Fruit fly (Drosophila melanogaster) whole organism, embryonic: ENCODE results near the gene CG12521.

ENCODE experiments used
- ATbp ChIP-seq: fragments of 200-800 bp; sonication (Bioruptor generic); optimal IDR thresholded peaks from 2 replicates; lab custom pipeline; 2017; ENCODE audit warnings: missing biosample characterization, mild to moderate bottlenecking, missing genetic modification characterization, missing genetic modification reagents
- BEAF-32 ChIP-seq: fragments of 200-800 bp; sonication (Bioruptor generic); optimal IDR thresholded peaks from 3 replicates; lab custom pipeline; 2017; ENCODE audit warnings: missing biosample characterization, missing genetic modification characterization, mild to moderate bottlenecking, moderate library complexity, missing genetic modification reagents
- CG11085 ChIP-seq: fragments of 200-800 bp; sonication (Bioruptor generic); IDR thresholded peaks from 2 replicates; pipeline ENCODE4 v1.3.6; 2022; ENCODE audit warnings: missing biosample characterization, missing genetic modification characterization
- CG12236 ChIP-seq: fragments of 200-800 bp; sonication (Bioruptor generic); optimal IDR thresholded peaks from 2 replicates; lab custom pipeline; 2016; ENCODE audit warnings: missing biosample characterization, missing genetic modification characterization
- CG12744 ChIP-seq: fragments of 200-800 bp; sonication (Bioruptor generic); optimal IDR thresholded peaks from 2 replicates; lab custom pipeline; 2016; ENCODE audit warnings: missing biosample characterization, missing genetic modification characterization
- CG13624 ChIP-seq: fragments of 200-800 bp; sonication (Bioruptor generic); optimal IDR thresholded peaks from 2 replicates; lab custom pipeline; 2016; ENCODE audit warnings: missing biosample characterization, missing genetic modification characterization
- CG14050 ChIP-seq: fragments of 200-800 bp; sonication (Bioruptor generic); IDR thresholded peaks from 3 replicates; pipeline ENCODE4 v1.3.6; 2022; ENCODE audit warnings: missing biosample characterization, missing genetic modification characterization
- CG14965 ChIP-seq: fragments of 200-800 bp; sonication (Bioruptor generic); optimal IDR thresholded peaks from 2 replicates; lab custom pipeline; 2016; ENCODE audit warnings: missing biosample characterization, missing genetic modification characterization, borderline replicate concordance
- CG15479 ChIP-seq: fragments of 200-800 bp; sonication (Bioruptor generic); optimal IDR thresholded peaks from 3 replicates; lab custom pipeline; 2019; ENCODE audit warnings: missing biosample characterization, mild to moderate bottlenecking, missing genetic modification characterization, moderate library complexity
- CG1603 ChIP-seq: fragments of 200-800 bp; sonication (Bioruptor generic); optimal IDR thresholded peaks from 2 replicates; lab custom pipeline; 2019; ENCODE audit warnings: missing biosample characterization, mild to moderate bottlenecking, missing genetic modification characterization, moderate library complexity
- CG17361 ChIP-seq: fragments of 200-800 bp; sonication (Bioruptor generic); IDR thresholded peaks from 3 replicates; pipeline ENCODE4 v1.3.6; 2022; ENCODE audit warnings: missing biosample characterization, missing genetic modification characterization
- CG18262 ChIP-seq: fragments of 200-800 bp; optimal IDR thresholded peaks from 3 replicates; lab custom pipeline; 2019; ENCODE audit warnings: missing biosample characterization, mild to moderate bottlenecking, missing genetic modification characterization, moderate library complexity
- CG2889 ChIP-seq: fragments of 200-800 bp; sonication (Bioruptor generic); IDR thresholded peaks from 3 replicates; pipeline ENCODE4 v1.3.6; 2022; ENCODE audit warnings: missing biosample characterization, missing genetic modification characterization
- CG34422 ChIP-seq: fragments of 200-800 bp; sonication (Bioruptor generic); IDR thresholded peaks from 3 replicates; pipeline ENCODE4 v1.3.6; 2022; ENCODE audit warnings: missing biosample characterization, missing genetic modification characterization
- CG3838 ChIP-seq: fragments of 200-800 bp; sonication (Bioruptor generic); optimal IDR thresholded peaks from 3 replicates; lab custom pipeline; 2016; ENCODE audit warnings: missing biosample characterization, missing genetic modification characterization
- CG5953 ChIP-seq: fragments of 200-800 bp; sonication (Bioruptor generic); IDR thresholded peaks from 2 replicates; pipeline ENCODE4 v1.3.6; 2022; ENCODE audit warnings: missing biosample characterization, missing genetic modification characterization
- CTCF ChIP-seq: fragments of 200-800 bp; sonication (Bioruptor generic); optimal IDR thresholded peaks from 2 replicates; lab custom pipeline; 2017; ENCODE audit warnings: missing biosample characterization, mild to moderate bottlenecking, missing genetic modification characterization, moderate library complexity
- Dfd ChIP-seq, 2 experiments: fragments of >200 bp; optimal IDR thresholded peaks; 2 replicates each; lab custom pipeline; 2017; ENCODE audit warnings: missing biosample characterization in 2 of 2, missing genetic modification characterization in 2 of 2
- Doc3 ChIP-seq: fragments of 200-800 bp; sonication (Bioruptor generic); IDR thresholded peaks from 3 replicates; pipeline ENCODE4 v1.3.6; 2022; ENCODE audit warnings: missing biosample characterization, missing genetic modification characterization; ENCODE audit not compliant: partially characterized antibody
- GATAe ChIP-seq: fragments of 200-800 bp; sonication (Bioruptor generic); conservative IDR thresholded peaks from 2 replicates; pipeline ENCODE4 v1.3.6; 2022; ENCODE audit warnings: missing biosample characterization, missing genetic modification characterization
- HmgD ChIP-seq: fragments of 200-800 bp; sonication (Bioruptor generic); optimal IDR thresholded peaks from 3 replicates; lab custom pipeline; 2016; ENCODE audit warnings: missing biosample characterization, missing genetic modification characterization
- Hsf ChIP-seq: fragments of 200-800 bp; sonication (Bioruptor generic); optimal IDR thresholded peaks from 3 replicates; lab custom pipeline; 2016; ENCODE audit warnings: missing biosample characterization, missing genetic modification characterization
- Kr ChIP-seq: fragments of 200-800 bp; sonication (Bioruptor generic); optimal IDR thresholded peaks from 2 replicates; lab custom pipeline; 2017; ENCODE audit warnings: missing biosample characterization, mild to moderate bottlenecking, missing genetic modification characterization
- Opbp ChIP-seq: fragments of 200-800 bp; sonication (Bioruptor generic); IDR thresholded peaks from 3 replicates; pipeline ENCODE4 v1.3.6; 2022; ENCODE audit warnings: missing biosample characterization, missing genetic modification characterization; ENCODE audit not compliant: partially characterized antibody
- Sin3A ChIP-seq: fragments of >200 bp; optimal IDR thresholded peaks from 2 replicates; lab custom pipeline; 2018
- Sox100B ChIP-seq: fragments of 200-800 bp; sonication (Bioruptor generic); optimal IDR thresholded peaks from 3 replicates; lab custom pipeline; 2018; ENCODE audit warnings: missing biosample characterization, mild to moderate bottlenecking, missing genetic modification characterization
- Taf1 ChIP-seq: fragments of 200-800 bp; sonication (Bioruptor generic); IDR thresholded peaks from 2 replicates; pipeline ENCODE4 v1.3.6; 2022; ENCODE audit warnings: missing biosample characterization, missing genetic modification characterization
- bab2 ChIP-seq: fragments of 200-800 bp; sonication (Bioruptor generic); optimal IDR thresholded peaks from 2 replicates; lab custom pipeline; 2016; ENCODE audit warnings: missing biosample characterization, missing genetic modification characterization
- cato ChIP-seq: fragments of 200-800 bp; sonication (Bioruptor generic); optimal IDR thresholded peaks from 2 replicates; lab custom pipeline; 2016; ENCODE audit warnings: missing biosample characterization, missing genetic modification characterization, borderline replicate concordance
- caup ChIP-seq: fragments of 200-800 bp; sonication (Bioruptor generic); optimal IDR thresholded peaks from 3 replicates; lab custom pipeline; 2017; ENCODE audit warnings: missing biosample characterization, mild to moderate bottlenecking, missing genetic modification characterization, moderate library complexity; ENCODE audit not compliant: severe bottlenecking
- ci ChIP-seq: fragments of 200-800 bp; sonication (Bioruptor generic); IDR thresholded peaks from 3 replicates; pipeline ENCODE4 v1.3.6; 2022; ENCODE audit warnings: missing biosample characterization, missing genetic modification characterization
- crol ChIP-seq: fragments of 200-800 bp; sonication (Bioruptor generic); IDR thresholded peaks from 2 replicates; pipeline ENCODE4 v1.3.6; 2022; ENCODE audit warnings: missing biosample characterization, missing genetic modification characterization
- dysf ChIP-seq: fragments of 200-800 bp; sonication (Bioruptor generic); IDR thresholded peaks from 3 replicates; pipeline ENCODE4 v1.3.6; 2022; ENCODE audit warnings: missing biosample characterization, missing genetic modification characterization
- exex ChIP-seq: fragments of 200-800 bp; sonication (Bioruptor generic); optimal IDR thresholded peaks from 4 replicates; lab custom pipeline; 2018; ENCODE audit warnings: missing biosample characterization, mild to moderate bottlenecking, missing genetic modification characterization, moderate library complexity
- fru ChIP-seq: fragments of >200 bp; optimal IDR thresholded peaks from 2 replicates; lab custom pipeline; 2017
- hbn ChIP-seq: fragments of 200-800 bp; sonication (Bioruptor generic); IDR thresholded peaks from 2 replicates; pipeline ENCODE4 v1.3.6; 2022; ENCODE audit warnings: missing biosample characterization, missing genetic modification characterization; ENCODE audit not compliant: partially characterized antibody
- jing ChIP-seq: fragments of 200-800 bp; sonication (Bioruptor generic); optimal IDR thresholded peaks from 2 replicates; lab custom pipeline; 2018; ENCODE audit warnings: missing biosample characterization, mild to moderate bottlenecking, missing genetic modification characterization
- knrl ChIP-seq: fragments of 200-800 bp; sonication (Bioruptor generic); IDR thresholded peaks from 3 replicates; pipeline ENCODE4 v1.3.6; 2022; ENCODE audit warnings: missing biosample characterization, missing genetic modification characterization; ENCODE audit not compliant: partially characterized antibody
- lov ChIP-seq, 2 experiments: fragments of 200-800 bp in 1 of 2; fragments of >200 bp in 1 of 2; sonication (Bioruptor generic) in 1 of 2; IDR thresholded peaks in 1 of 2; optimal IDR thresholded peaks in 1 of 2; 2 replicates in 1 of 2; 3 replicates in 1 of 2; pipeline versions ENCODE4 v1.3.6 to Lab custom; 2017 to 2022; ENCODE audit warnings: missing biosample characterization in 1 of 2, missing genetic modification characterization in 1 of 2
- mirr ChIP-seq: fragments of 200-800 bp; sonication (Bioruptor generic); optimal IDR thresholded peaks from 3 replicates; lab custom pipeline; 2018; ENCODE audit warnings: missing biosample characterization, mild to moderate bottlenecking, missing genetic modification characterization
- nmo ChIP-seq: fragments of 200-800 bp; sonication (Bioruptor generic); optimal IDR thresholded peaks from 2 replicates; lab custom pipeline; 2018; ENCODE audit warnings: missing biosample characterization, mild to moderate bottlenecking, missing genetic modification characterization, moderate library complexity
- pan ChIP-seq, 4 experiments: fragments of >200 bp in 3 of 4; fragments of 200-800 bp in 1 of 4; sonication (Bioruptor generic) in 1 of 4; optimal IDR thresholded peaks in 3 of 4; IDR thresholded peaks in 1 of 4; 2 replicates each; pipeline versions ENCODE4 v1.3.6 to Lab custom; 2017 to 2022; ENCODE audit warnings: missing biosample characterization in 2 of 4, missing genetic modification characterization in 2 of 4, mixed read lengths in 1 of 4
- pita ChIP-seq: fragments of 200-800 bp; sonication (Bioruptor generic); optimal IDR thresholded peaks from 2 replicates; lab custom pipeline; 2017; ENCODE audit warnings: missing biosample characterization, mild to moderate bottlenecking, missing genetic modification characterization
- prd ChIP-seq, 3 experiments: fragments of >200 bp in 2 of 3; fragments of 200-800 bp in 1 of 3; sonication (Bioruptor generic) in 1 of 3; optimal IDR thresholded peaks in 2 of 3; IDR thresholded peaks in 1 of 3; 2 replicates in 2 of 3; 3 replicates in 1 of 3; pipeline versions ENCODE4 v1.3.6 to Lab custom; 2017 to 2022; ENCODE audit warnings: missing biosample characterization in 1 of 3, missing genetic modification characterization in 1 of 3
- ranshi ChIP-seq: fragments of 200-800 bp; sonication (Bioruptor generic); IDR thresholded peaks from 2 replicates; pipeline ENCODE4 v1.3.6; 2022; ENCODE audit warnings: missing biosample characterization, missing genetic modification characterization
- sisA ChIP-seq: fragments of 200-800 bp; sonication (Bioruptor generic); IDR thresholded peaks from 2 replicates; pipeline ENCODE4 v1.3.6; 2022; ENCODE audit warnings: missing biosample characterization, missing genetic modification characterization
- stwl ChIP-seq: fragments of 200-800 bp; sonication (Bioruptor generic); optimal IDR thresholded peaks from 3 replicates; lab custom pipeline; 2018; ENCODE audit warnings: missing biosample characterization, mild to moderate bottlenecking, missing genetic modification characterization, moderate library complexity
- tna ChIP-seq: fragments of 200-800 bp; sonication (Bioruptor generic); IDR thresholded peaks from 2 replicates; pipeline ENCODE4 v1.3.6; 2022; ENCODE audit warnings: missing biosample characterization, missing genetic modification characterization; ENCODE audit not compliant: partially characterized antibody
- trem ChIP-seq: fragments of 200-800 bp; optimal IDR thresholded peaks from 3 replicates; lab custom pipeline; 2019; ENCODE audit warnings: missing biosample characterization, mild to moderate bottlenecking, missing genetic modification characterization, moderate library complexity
- zf30C ChIP-seq: fragments of 200-800 bp; sonication (Bioruptor generic); optimal IDR thresholded peaks from 3 replicates; lab custom pipeline; 2018; ENCODE audit warnings: missing biosample characterization, mild to moderate bottlenecking, missing genetic modification characterization

The CG12521 gene

DNA sequence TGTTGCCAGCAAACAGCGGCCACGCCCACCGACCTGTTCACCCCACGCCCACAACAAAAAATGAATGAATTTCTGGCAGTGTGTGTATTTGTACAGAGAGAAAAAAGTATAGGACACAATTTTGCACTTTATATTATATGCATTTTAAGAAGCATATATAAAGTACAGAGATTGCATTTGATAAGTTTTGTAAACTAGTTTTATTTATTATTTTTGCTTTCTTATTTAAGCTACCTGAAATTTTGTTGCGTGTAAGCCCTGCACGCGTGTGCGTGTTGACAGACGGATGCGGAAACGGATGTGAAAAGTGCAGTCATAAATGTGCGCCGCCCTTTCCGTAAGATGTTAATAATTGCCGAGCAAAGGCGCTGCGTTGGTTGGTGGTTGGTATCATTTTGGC lies 49.2 kb upstream of the CG12521 start (continued):
- TF ChIP-seq Doc3 (GFP tag; lab: Robert Waterston, UW) (no peak), trem (peak; percentile 10), ranshi (GFP tag; lab: Robert Waterston, UW) (peak; percentile 55; the same call in 1 of the 2 replicates)

DNA sequence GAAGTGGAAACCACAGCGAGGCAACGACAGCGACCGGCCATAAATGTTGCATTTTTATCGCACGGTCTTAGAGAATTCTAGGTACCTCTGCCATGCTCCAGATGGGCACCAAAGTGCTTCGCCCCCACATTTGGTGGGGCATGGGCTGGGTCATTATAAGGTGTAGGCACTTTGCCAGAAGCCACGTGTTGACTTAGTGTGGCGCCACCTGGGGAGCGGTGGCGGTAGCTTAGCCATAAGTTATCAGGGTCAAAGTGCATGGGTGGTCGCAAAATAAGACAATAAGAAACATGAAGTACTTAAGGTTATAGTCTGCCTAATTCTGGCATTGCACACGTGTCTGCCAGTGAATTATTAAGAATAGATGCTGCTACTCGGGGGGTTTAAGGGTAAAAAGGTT lies 45.2 kb upstream of the CG12521 start:
- TF ChIP-seq CG14050 (no peak), Opbp (no peak), prd (optimal IDR thresholded peaks at IDR 0.05; lab: Kevin White, UChicago) (no peak), prd (GFP tag; IDR thresholded peaks at IDR 0.05; lab: Robert Waterston, UW) (peak; percentile 22; the same call in 1 of the 3 replicates), CG12236 (GFP tag; lab: Kevin White, UChicago) (no peak), Sin3A (lab: Kevin White, UChicago) (no peak), mirr (GFP tag; lab: Kevin White, UChicago) (no peak), CG14965 (GFP tag; lab: Kevin White, UChicago) (peak; percentile 84), CG12744 (GFP tag; lab: Kevin White, UChicago) (no peak), BEAF-32 (GFP tag; lab: Kevin White, UChicago) (no peak), hbn (GFP tag; lab: Robert Waterston, UW) (no peak), knrl (no peak), pita (GFP tag; lab: Kevin White, UChicago) (no peak), GATAe (GFP tag; lab: Robert Waterston, UW) (no peak), CG1603 (tag; lab: Kevin White, UChicago) (no peak), CG34422 (GFP tag; lab: Robert Waterston, UW) (no peak), CTCF (peak; percentile 85), lov (optimal IDR thresholded peaks at IDR 0.05; lab: Kevin White, UChicago) (no peak), lov (GFP tag; IDR thresholded peaks at IDR 0.05; lab: Robert Waterston, UW) (0 out of 3 replicates have a peak, but pooled peaks have one; percentile 45), CG18262 (no peak), jing (GFP tag; lab: Kevin White, UChicago) (no peak), ci (GFP tag; lab: Robert Waterston, UW) (0 out of 3 replicates have a peak, but pooled peaks have one; percentile 23), fru (lab: Kevin White, UChicago) (no peak), Sox100B (GFP tag; lab: Kevin White, UChicago) (no peak), CG3838 (GFP tag; lab: Kevin White, UChicago) (no peak), cato (GFP tag; lab: Kevin White, UChicago) (no peak), ATbp (GFP tag; lab: Kevin White, UChicago) (no peak), zf30C (GFP tag; lab: Kevin White, UChicago) (no peak), tna (no peak), Taf1 (no peak), Hsf (GFP tag; lab: Kevin White, UChicago) (no peak), CG2889 (GFP tag; lab: Robert Waterston, UW) (no peak), bab2 (GFP tag; lab: Kevin White, UChicago) (no peak), Dfd (GFP tag; optimal IDR thresholded peaks at IDR 0.05; lab: Kevin White, UChicago) (no peak), Kr (GFP tag; lab: Kevin White, UChicago) (no peak), pan (optimal IDR thresholded peaks at IDR 0.05; lab: Kevin White, UChicago) (no peak), pan (GFP tag; optimal IDR thresholded peaks at IDR 0.05 in 1 of 2, IDR thresholded peaks at IDR 0.05 in 1 of 2) (no peak)

DNA sequence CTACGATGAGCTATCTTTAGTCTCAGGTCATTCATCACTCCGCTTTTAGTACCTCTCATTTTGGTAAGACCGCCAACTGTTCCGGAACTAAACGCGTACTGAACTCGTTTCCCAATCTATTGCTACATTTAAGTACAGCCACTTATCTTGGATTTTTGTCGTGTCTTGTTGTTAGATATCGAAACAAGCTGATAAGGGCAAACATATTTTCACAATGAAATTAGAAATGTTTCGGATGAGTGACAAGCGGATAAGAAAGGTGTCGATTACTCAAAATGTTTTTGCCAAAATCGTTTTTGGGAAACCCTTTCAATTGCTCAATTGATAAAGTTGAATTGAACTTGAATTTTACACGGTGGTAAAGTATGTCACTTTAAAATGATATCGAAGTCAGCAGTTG lies 41.3 kb upstream of the CG12521 start, which contains the start of gene CG5897:
Gene CG5897, minus strand, starts transcription at position 101 of the 400 bp plus-strand sequence.
- TF ChIP-seq mirr (GFP tag; lab: Kevin White, UChicago) (peak; percentile 46), crol (no peak), CG5953 (GFP tag; lab: Robert Waterston, UW) (no peak), CG13624 (GFP tag; lab: Kevin White, UChicago) (no peak), stwl (tag; lab: Kevin White, UChicago) (no peak), HmgD (no peak), CG17361 (GFP tag; lab: Robert Waterston, UW) (no peak), CG11085 (GFP tag; lab: Robert Waterston, UW) (no peak), caup (peak; percentile 56), dysf (GFP tag; lab: Robert Waterston, UW) (no peak), nmo (GFP tag; lab: Kevin White, UChicago) (no peak), CG15479 (GFP tag; lab: Kevin White, UChicago) (peak; percentile 16), exex (peak; percentile 20), sisA (GFP tag; lab: Robert Waterston, UW) (no peak)
- TF ChIP-seq, all 482 proteins: peak for 4
